Worm (Caenorhabditis elegans) whole organism, L4/young adult: ENCODE results near the gene rft-2.

Source experiments
- W03F9.2 ChIP-seq: fragments of 150-350 bp; optimal IDR thresholded peaks from 2 replicates; lab custom pipeline; 2014; ENCODE audit warnings: missing biosample characterization, missing genetic modification characterization
- dao-5 ChIP-seq: sonication (generic microtip); optimal IDR thresholded peaks from 2 replicates; lab custom pipeline; 2016; ENCODE audit warnings: missing genotype, missing genetic modification characterization, moderate library complexity, missing compliant biosample characterization
- him-1 ChIP-seq: sonication (generic microtip); optimal IDR thresholded peaks from 2 replicates; lab custom pipeline; 2016; ENCODE audit warnings: missing genotype, missing genetic modification reagents, missing genetic modification characterization, missing compliant biosample characterization

Gene rft-2

ce11 chrV:4450523-4451089, at the start of gene rft-2:
Gene rft-2, minus strand, starts transcription at chrV:4450563.
- TF ChIP-seq him-1 (tag; lab: Kevin White, UChicago), result peak; percentile 33
- TF ChIP-seq dao-5 (tag; lab: Kevin White, UChicago), result no peak
- TF ChIP-seq W03F9.2 (tag; lab: Kevin White, UChicago), result peak; percentile 49

ce11 chrV:4499156-4499808, 48.9 kb upstream of the rft-2 start:
- TF ChIP-seq him-1 (tag; lab: Kevin White, UChicago), result peak; percentile 29
- no peak for TF ChIP-seq W03F9.2 (tag; lab: Kevin White, UChicago)

- TF ChIP-seq him-1 (tag; lab: Kevin White, UChicago) (no peak), W03F9.2 (tag; lab: Kevin White, UChicago) (no peak), dao-5 (tag; lab: Kevin White, UChicago) (no peak)
Measured at ce11 chrV:4497161-4497560, 46.8 kb upstream of the rft-2 start, which contains the start of gene unc-62. Gene unc-62, plus strand, starts transcription at chrV:4497461.

ce11 chrV:4496104-4496586, 45.8 kb upstream of the rft-2 start:
- no peak for TF ChIP-seq him-1 (tag; lab: Kevin White, UChicago)
- TF ChIP-seq W03F9.2 (tag; lab: Kevin White, UChicago), result no peak
- TF ChIP-seq dao-5 (tag; lab: Kevin White, UChicago), result no peak

- no peak for TF ChIP-seq dao-5 (tag; lab: Kevin White, UChicago)
- no peak for TF ChIP-seq W03F9.2 (tag; lab: Kevin White, UChicago)
- no peak for TF ChIP-seq him-1 (tag; lab: Kevin White, UChicago)
Measured at ce11 chrV:4495114-4495819, 44.9 kb upstream of the rft-2 start.

- TF ChIP-seq him-1 (tag; lab: Kevin White, UChicago), result no peak
- no peak for TF ChIP-seq dao-5 (tag; lab: Kevin White, UChicago)
- TF ChIP-seq W03F9.2 (tag; lab: Kevin White, UChicago), result no peak
Measured at ce11 chrV:4491273-4492094, 41.1 kb upstream of the rft-2 start.

ce11 chrV:4489893-4490292, 39.5 kb upstream of the rft-2 start:
- no peak for TF ChIP-seq dao-5 (tag; lab: Kevin White, UChicago)
- TF ChIP-seq W03F9.2 (tag; lab: Kevin White, UChicago), result no peak
- TF ChIP-seq him-1 (tag; lab: Kevin White, UChicago), result no peak

- TF ChIP-seq dao-5 (tag; lab: Kevin White, UChicago), result no peak
- no peak for TF ChIP-seq him-1 (tag; lab: Kevin White, UChicago)
- TF ChIP-seq W03F9.2 (tag; lab: Kevin White, UChicago), result no peak
Measured at ce11 chrV:4488989-4489388, 38.6 kb upstream of the rft-2 start.

- TF ChIP-seq him-1 (tag; lab: Kevin White, UChicago), result no peak
- TF ChIP-seq dao-5 (tag; lab: Kevin White, UChicago), result no peak
Measured at ce11 chrV:4487888-4488287, 37.5 kb upstream of the rft-2 start.

- TF ChIP-seq him-1 (tag; lab: Kevin White, UChicago), result no peak
- TF ChIP-seq W03F9.2 (tag; lab: Kevin White, UChicago), result no peak
- no peak for TF ChIP-seq dao-5 (tag; lab: Kevin White, UChicago)
Measured at ce11 chrV:4486626-4487025, 36.3 kb upstream of the rft-2 start.

ce11 chrV:4483049-4483507, 32.7 kb upstream of the rft-2 start, which contains the start of gene exc-15:
Gene exc-15, plus strand, starts transcription at chrV:4483459.
- TF ChIP-seq him-1 (tag; lab: Kevin White, UChicago), result no peak
- no peak for TF ChIP-seq W03F9.2 (tag; lab: Kevin White, UChicago)

ce11 chrV:4481823-4482222, 31.5 kb upstream of the rft-2 start:
- TF ChIP-seq him-1 (tag; lab: Kevin White, UChicago) (no peak), dao-5 (tag; lab: Kevin White, UChicago) (no peak), W03F9.2 (tag; lab: Kevin White, UChicago) (no peak)
